Fruit fly (Drosophila melanogaster) whole organism, embryonic: Measurements from ENCODE around the gene HIPP1.

Experiments used
- B-H1 ChIP-seq: fragments of 200-800 bp; sonication (Bioruptor generic); IDR thresholded peaks from 3 replicates; pipeline ENCODE4 v1.3.6; 2022; ENCODE audit warnings: missing biosample characterization, missing genetic modification characterization
- Blimp-1 ChIP-seq: fragments of 200-800 bp; sonication (Bioruptor generic); optimal IDR thresholded peaks from 3 replicates; lab custom pipeline; 2018; ENCODE audit warnings: missing biosample characterization, missing genetic modification characterization, mild to moderate bottlenecking, moderate library complexity, missing genetic modification reagents
- CG10147 ChIP-seq: fragments of 200-800 bp; sonication (Bioruptor generic); optimal IDR thresholded peaks from 2 replicates; lab custom pipeline; 2019; ENCODE audit warnings: missing biosample characterization, mild to moderate bottlenecking, missing genetic modification characterization, moderate library complexity
- CG1024 ChIP-seq: fragments of 200-800 bp; sonication (Bioruptor generic); IDR thresholded peaks from 2 replicates; pipeline ENCODE4 v1.3.6; 2022; ENCODE audit warnings: missing biosample characterization, missing genetic modification characterization
- CG10959 ChIP-seq: fragments of 200-800 bp; sonication (Bioruptor generic); IDR thresholded peaks from 2 replicates; pipeline ENCODE4 v1.3.6; 2022; ENCODE audit warnings: missing biosample characterization, missing genetic modification characterization
- CG11093 ChIP-seq: fragments of 200-800 bp; sonication (Bioruptor generic); IDR thresholded peaks from 3 replicates; pipeline ENCODE4 v1.3.6; 2022; ENCODE audit warnings: missing biosample characterization, missing genetic modification characterization
- CG11560 ChIP-seq: fragments of 200-800 bp; sonication (Bioruptor generic); IDR thresholded peaks from 3 replicates; pipeline ENCODE4 v1.3.6; 2022; ENCODE audit warnings: missing biosample characterization, missing genetic modification characterization
- CG12219 ChIP-seq: fragments of 200-800 bp; sonication (Bioruptor generic); optimal IDR thresholded peaks from 3 replicates; lab custom pipeline; 2018; ENCODE audit warnings: missing biosample characterization, mild to moderate bottlenecking, missing genetic modification characterization
- CG13123 ChIP-seq: fragments of 200-800 bp; sonication (Bioruptor generic); optimal IDR thresholded peaks from 2 replicates; lab custom pipeline; 2016; ENCODE audit warnings: missing biosample characterization, missing genetic modification characterization
- CG13287 ChIP-seq: fragments of 200-800 bp; sonication (Bioruptor generic); IDR thresholded peaks from 2 replicates; pipeline ENCODE4 v1.3.6; 2022; ENCODE audit warnings: missing biosample characterization, missing genetic modification characterization; ENCODE audit not compliant: partially characterized antibody
- CG14965 ChIP-seq: fragments of 200-800 bp; sonication (Bioruptor generic); optimal IDR thresholded peaks from 2 replicates; lab custom pipeline; 2016; ENCODE audit warnings: missing biosample characterization, missing genetic modification characterization, borderline replicate concordance
- CG15011 ChIP-seq: fragments of 200-800 bp; sonication (Bioruptor generic); optimal IDR thresholded peaks from 3 replicates; lab custom pipeline; 2018; ENCODE audit warnings: missing biosample characterization, mild to moderate bottlenecking, missing genetic modification characterization
- CG15479 ChIP-seq: fragments of 200-800 bp; sonication (Bioruptor generic); optimal IDR thresholded peaks from 3 replicates; lab custom pipeline; 2019; ENCODE audit warnings: missing biosample characterization, mild to moderate bottlenecking, missing genetic modification characterization, moderate library complexity
- CG16815 ChIP-seq: fragments of 200-800 bp; sonication (Bioruptor generic); optimal IDR thresholded peaks from 3 replicates; lab custom pipeline; 2017; ENCODE audit warnings: missing biosample characterization, mild to moderate bottlenecking, missing genetic modification characterization
- CG17186 ChIP-seq: fragments of 200-800 bp; sonication (Bioruptor generic); optimal IDR thresholded peaks from 3 replicates; lab custom pipeline; 2017; ENCODE audit warnings: missing biosample characterization, missing genetic modification reagents, missing genetic modification characterization
- CG17802 ChIP-seq: fragments of 200-800 bp; sonication (Bioruptor generic); optimal IDR thresholded peaks from 2 replicates; lab custom pipeline; 2018; ENCODE audit warnings: missing biosample characterization, mild to moderate bottlenecking, missing genetic modification characterization, moderate library complexity
- CG18262 ChIP-seq: fragments of 200-800 bp; optimal IDR thresholded peaks from 3 replicates; lab custom pipeline; 2019; ENCODE audit warnings: missing biosample characterization, mild to moderate bottlenecking, missing genetic modification characterization, moderate library complexity
- CG3163 ChIP-seq: fragments of 200-800 bp; sonication (Bioruptor generic); optimal IDR thresholded peaks from 3 replicates; lab custom pipeline; 2016; ENCODE audit warnings: missing biosample characterization, missing genetic modification characterization
- CG3281 ChIP-seq: fragments of 200-800 bp; sonication (Bioruptor generic); optimal IDR thresholded peaks from 3 replicates; lab custom pipeline; 2017; ENCODE audit warnings: missing biosample characterization, mild to moderate bottlenecking, missing genetic modification characterization
- CG42726 ChIP-seq: fragments of 200-800 bp; sonication (Bioruptor generic); IDR thresholded peaks from 2 replicates; pipeline ENCODE4 v1.3.6; 2022; ENCODE audit warnings: missing biosample characterization, missing genetic modification characterization; ENCODE audit not compliant: partially characterized antibody
- CG4282 ChIP-seq: fragments of 200-800 bp; sonication (Bioruptor generic); optimal IDR thresholded peaks from 2 replicates; lab custom pipeline; 2016; ENCODE audit warnings: missing biosample characterization, missing genetic modification characterization
- CG4404 ChIP-seq: fragments of 200-800 bp; sonication (Bioruptor generic); IDR thresholded peaks from 2 replicates; pipeline ENCODE4 v1.3.6; 2022; ENCODE audit warnings: missing biosample characterization, missing genetic modification characterization
- CG6654 ChIP-seq: fragments of 200-800 bp; sonication (Bioruptor generic); optimal IDR thresholded peaks from 2 replicates; lab custom pipeline; 2017; ENCODE audit warnings: missing biosample characterization, mild to moderate bottlenecking, missing genetic modification characterization
- CG7745 ChIP-seq: fragments of 200-800 bp; sonication (Bioruptor generic); optimal IDR thresholded peaks from 2 replicates; lab custom pipeline; 2018; ENCODE audit warnings: missing biosample characterization, mild to moderate bottlenecking, missing genetic modification characterization, moderate library complexity
- CG9215 ChIP-seq: fragments of 200-800 bp; sonication (Bioruptor generic); IDR thresholded peaks from 2 replicates; pipeline ENCODE4 v1.3.6; 2022; ENCODE audit warnings: missing biosample characterization, missing genetic modification characterization
- Dip2 ChIP-seq: fragments of 200-800 bp; sonication (Bioruptor generic); IDR thresholded peaks from 2 replicates; pipeline ENCODE4 v1.3.6; 2022; ENCODE audit warnings: missing biosample characterization, missing genetic modification characterization
- E2f1 ChIP-seq: fragments of 200-800 bp; sonication (Bioruptor generic); IDR thresholded peaks from 2 replicates; pipeline ENCODE4 v1.3.6; 2022; ENCODE audit warnings: missing biosample characterization, missing genetic modification characterization
- Hmr ChIP-seq: fragments of 200-800 bp; sonication (Bioruptor generic); optimal IDR thresholded peaks from 3 replicates; lab custom pipeline; 2017; ENCODE audit warnings: mild to moderate bottlenecking, missing biosample characterization, missing genetic modification reagents, missing genetic modification characterization
- Nf-YC ChIP-seq: fragments of 200-800 bp; optimal IDR thresholded peaks from 3 replicates; lab custom pipeline; 2019; ENCODE audit warnings: missing biosample characterization, mild to moderate bottlenecking, missing genetic modification characterization, moderate library complexity
- Scr ChIP-seq: fragments of 200-800 bp; sonication (Bioruptor generic); IDR thresholded peaks from 2 replicates; pipeline ENCODE4 v1.3.6; 2022; ENCODE audit warnings: missing biosample characterization, missing genetic modification characterization; ENCODE audit not compliant: partially characterized antibody
- Tbp ChIP-seq: fragments of >200 bp; optimal IDR thresholded peaks from 2 replicates; lab custom pipeline; 2018; ENCODE audit warnings: missing biosample characterization, missing genetic modification characterization
- cato ChIP-seq: fragments of 200-800 bp; sonication (Bioruptor generic); optimal IDR thresholded peaks from 2 replicates; lab custom pipeline; 2016; ENCODE audit warnings: missing biosample characterization, missing genetic modification characterization, borderline replicate concordance
- chm ChIP-seq: fragments of 200-800 bp; sonication (Bioruptor generic); IDR thresholded peaks from 2 replicates; pipeline ENCODE4 v1.3.6; 2022; ENCODE audit warnings: missing biosample characterization, missing genetic modification characterization
- dati ChIP-seq: fragments of 200-800 bp; sonication (Bioruptor generic); IDR thresholded peaks from 2 replicates; pipeline ENCODE4 v1.3.6; 2022; ENCODE audit warnings: missing biosample characterization, missing genetic modification characterization
- disco-r ChIP-seq: fragments of 200-800 bp; sonication (Bioruptor generic); optimal IDR thresholded peaks from 2 replicates; lab custom pipeline; 2016; ENCODE audit warnings: missing biosample characterization, missing genetic modification characterization
- fu2 ChIP-seq: fragments of 200-800 bp; sonication (Bioruptor generic); optimal IDR thresholded peaks from 2 replicates; lab custom pipeline; 2016; ENCODE audit warnings: missing biosample characterization, missing genetic modification characterization
- gfzf ChIP-seq: fragments of 200-800 bp; sonication (Bioruptor generic); optimal IDR thresholded peaks from 2 replicates; lab custom pipeline; 2016; ENCODE audit warnings: missing biosample characterization, mild to moderate bottlenecking, missing genetic modification characterization, moderate library complexity
- gro ChIP-seq: fragments of 200-800 bp; sonication (Bioruptor generic); optimal IDR thresholded peaks from 2 replicates; lab custom pipeline; 2016; ENCODE audit warnings: missing biosample characterization, missing genetic modification characterization
- lab ChIP-seq: fragments of 200-800 bp; sonication (Bioruptor generic); optimal IDR thresholded peaks from 3 replicates; lab custom pipeline; 2017; ENCODE audit warnings: missing biosample characterization, missing genetic modification characterization, mild to moderate bottlenecking, moderate library complexity, missing genetic modification reagents
- nerfin-2 ChIP-seq: fragments of 200-800 bp; sonication (Bioruptor generic); IDR thresholded peaks from 2 replicates; pipeline ENCODE4 v1.3.6; 2022; ENCODE audit warnings: missing biosample characterization, missing genetic modification characterization; ENCODE audit not compliant: partially characterized antibody
- oc ChIP-seq: fragments of 200-800 bp; sonication (Bioruptor generic); optimal IDR thresholded peaks from 2 replicates; lab custom pipeline; 2018; ENCODE audit warnings: missing biosample characterization, mild to moderate bottlenecking, missing genetic modification characterization, moderate library complexity
- ro ChIP-seq: fragments of 200-800 bp; sonication (Bioruptor generic); IDR thresholded peaks from 2 replicates; pipeline ENCODE4 v1.3.6; 2022; ENCODE audit warnings: missing biosample characterization, missing genetic modification characterization
- scrt ChIP-seq: fragments of 200-800 bp; sonication (Bioruptor generic); optimal IDR thresholded peaks from 2 replicates; lab custom pipeline; 2018; ENCODE audit warnings: missing biosample characterization, mild to moderate bottlenecking, missing genetic modification characterization, moderate library complexity
- stc ChIP-seq: fragments of 200-800 bp; sonication (Bioruptor generic); IDR thresholded peaks from 2 replicates; pipeline ENCODE4 v1.3.6; 2022; ENCODE audit warnings: missing biosample characterization, missing genetic modification characterization
- tap ChIP-seq: fragments of 200-800 bp; optimal IDR thresholded peaks from 3 replicates; lab custom pipeline; 2019; ENCODE audit warnings: missing biosample characterization, mild to moderate bottlenecking, missing genetic modification characterization, moderate library complexity
- trem ChIP-seq: fragments of 200-800 bp; optimal IDR thresholded peaks from 3 replicates; lab custom pipeline; 2019; ENCODE audit warnings: missing biosample characterization, mild to moderate bottlenecking, missing genetic modification characterization, moderate library complexity
- usp ChIP-seq: fragments of >200 bp; optimal IDR thresholded peaks from 2 replicates; lab custom pipeline; 2017; ENCODE audit warnings: missing biosample characterization, missing genetic modification characterization
- z ChIP-seq: fragments of 200-800 bp; sonication (Bioruptor generic); IDR thresholded peaks from 3 replicates; pipeline ENCODE4 v1.3.6; 2022; ENCODE audit warnings: missing biosample characterization, missing genetic modification characterization
- zen2 ChIP-seq: fragments of 200-800 bp; sonication (Bioruptor generic); IDR thresholded peaks from 3 replicates; pipeline ENCODE4 v1.3.6; 2022; ENCODE audit warnings: missing biosample characterization, missing genetic modification characterization; ENCODE audit not compliant: partially characterized antibody

The HIPP1 gene

dm6 chr3L:20809088-20809999 is at the start of gene HIPP1, which contains the start of gene CG3634 (continued):
- TF ChIP-seq CG1024 (no peak), CG11093 (GFP tag; lab: Robert Waterston, UW) (no peak), lab (GFP tag; lab: Kevin White, UChicago) (no peak), stc (no peak), CG4404 (GFP tag; lab: Robert Waterston, UW) (no peak), CG12219 (GFP tag; lab: Kevin White, UChicago) (no peak), CG16815 (GFP tag; lab: Kevin White, UChicago) (no peak), fu2 (GFP tag; lab: Kevin White, UChicago) (no peak), gfzf (GFP tag; lab: Kevin White, UChicago) (peak; percentile 83), cato (GFP tag; lab: Kevin White, UChicago) (no peak), CG9215 (GFP tag; lab: Robert Waterston, UW) (no peak), Scr (GFP tag; lab: Robert Waterston, UW) (peak; percentile 75), usp (GFP tag; lab: Kevin White, UChicago) (no peak), trem (tag; lab: Kevin White, UChicago) (peak; percentile 82), CG3281 (GFP tag; lab: Kevin White, UChicago) (no peak), CG17802 (tag; lab: Kevin White, UChicago) (no peak), gro (GFP tag; lab: Kevin White, UChicago) (no peak), Blimp-1 (GFP tag; lab: Kevin White, UChicago) (no peak), CG13287 (peak; percentile 75), oc (tag; lab: Kevin White, UChicago) (no peak), z (GFP tag; lab: Robert Waterston, UW) (no peak), E2f1 (GFP tag; lab: Robert Waterston, UW) (no peak), ro (GFP tag; lab: Robert Waterston, UW) (no peak), nerfin-2 (GFP tag; lab: Robert Waterston, UW) (0 out of 2 replicates have a peak, but pooled peaks have one; percentile 29), CG14965 (GFP tag; lab: Kevin White, UChicago) (no peak), zen2 (peak; percentile 52; the same call in 1 of the 3 replicates), CG3163 (GFP tag; lab: Kevin White, UChicago) (no peak), Hmr (no peak), disco-r (GFP tag; lab: Kevin White, UChicago) (no peak), CG11560 (tag; lab: Robert Waterston, UW) (no peak), dati (GFP tag; lab: Robert Waterston, UW) (no peak), chm (GFP tag; lab: Robert Waterston, UW) (no peak), tap (tag; lab: Kevin White, UChicago) (no peak), CG6654 (GFP tag; lab: Kevin White, UChicago) (no peak), CG10147 (GFP tag; lab: Kevin White, UChicago) (no peak), CG4282 (no peak), scrt (GFP tag; lab: Kevin White, UChicago) (no peak), CG13123 (GFP tag; lab: Kevin White, UChicago) (no peak), CG42726 (no peak), CG10959 (GFP tag; lab: Robert Waterston, UW) (no peak), CG15479 (GFP tag; lab: Kevin White, UChicago) (no peak), Nf-YC (tag; lab: Kevin White, UChicago) (peak; percentile 76), CG17186 (GFP tag; lab: Kevin White, UChicago) (peak; percentile 50), B-H1 (GFP tag; lab: Robert Waterston, UW) (no peak), CG15011 (GFP tag; lab: Kevin White, UChicago) (no peak), Tbp (GFP tag; lab: Kevin White, UChicago) (no peak), CG18262 (tag; lab: Kevin White, UChicago) (no peak), Dip2 (no peak), CG7745 (tag; lab: Kevin White, UChicago) (no peak)
